Worm (Caenorhabditis elegans) whole organism, early embryonic: ENCODE data around the gene gbas-1.

Experiments used
- aly-1 ChIP-seq: sonication (generic microtip); optimal IDR thresholded peaks from 2 replicates; lab custom pipeline; 2016; ENCODE audit warnings: missing genetic modification characterization, missing compliant biosample characterization
- ama-1 ChIP-seq: fragments of 150-350 bp; optimal IDR thresholded peaks from 2 replicates; lab custom pipeline; 2014
- ceh-36 ChIP-seq: sonication (generic microtip); optimal IDR thresholded peaks from 2 replicates; lab custom pipeline; 2016; ENCODE audit warnings: missing genetic modification characterization, inconsistent platforms, missing compliant biosample characterization
- ets-7 ChIP-seq: sonication (generic microtip); optimal IDR thresholded peaks from 2 replicates; lab custom pipeline; 2016; ENCODE audit warnings: missing genotype, missing genetic modification characterization, missing compliant biosample characterization
- flt-1 ChIP-seq: fragments of 200-800 bp; sonication (Bioruptor generic); IDR thresholded peaks from 2 replicates; pipeline ENCODE4 v1.3.6; 2022; ENCODE audit warnings: missing genetic modification characterization, missing compliant biosample characterization
- hmbx-1 ChIP-seq: sonication (generic microtip); optimal IDR thresholded peaks from 2 replicates; lab custom pipeline; 2016; ENCODE audit warnings: mild to moderate bottlenecking, missing genetic modification characterization, missing compliant biosample characterization
- hnd-1 ChIP-seq: sonication (generic microtip); optimal IDR thresholded peaks from 2 replicates; lab custom pipeline; 2016; ENCODE audit warnings: missing genetic modification characterization, missing compliant biosample characterization
- pes-1 ChIP-seq: fragments of 200-800 bp; sonication (Bioruptor generic); IDR thresholded peaks from 2 replicates; pipeline ENCODE4 v1.3.6; 2022; ENCODE audit warnings: missing genetic modification reagents, missing genetic modification characterization, missing compliant biosample characterization
- scrt-1 ChIP-seq: fragments of 200-800 bp; sonication (Bioruptor generic); IDR thresholded peaks from 2 replicates; pipeline ENCODE4 v1.3.6; 2022; ENCODE audit warnings: missing genetic modification characterization, missing compliant biosample characterization
- sea-1 ChIP-seq: fragments of 200-800 bp; sonication (Bioruptor generic); conservative IDR thresholded peaks from 2 replicates; pipeline ENCODE4 v1.3.6; 2022; ENCODE audit warnings: missing genetic modification characterization, missing compliant biosample characterization
- tbx-11 ChIP-seq: fragments of 200-800 bp; sonication (Bioruptor generic); IDR thresholded peaks from 2 replicates; pipeline ENCODE4 v1.3.6; 2022; ENCODE audit warnings: missing genetic modification characterization, missing compliant biosample characterization
- tbx-37 ChIP-seq: fragments of 200-800 bp; sonication (Bioruptor generic); conservative IDR thresholded peaks from 2 replicates; pipeline ENCODE4 v1.3.6; 2022; ENCODE audit warnings: missing genetic modification reagents, missing genetic modification characterization, missing compliant biosample characterization
- tra-4 ChIP-seq: sonication (generic microtip); optimal IDR thresholded peaks from 2 replicates; lab custom pipeline; 2017; ENCODE audit warnings: missing genetic modification characterization, missing compliant biosample characterization

DNA sequence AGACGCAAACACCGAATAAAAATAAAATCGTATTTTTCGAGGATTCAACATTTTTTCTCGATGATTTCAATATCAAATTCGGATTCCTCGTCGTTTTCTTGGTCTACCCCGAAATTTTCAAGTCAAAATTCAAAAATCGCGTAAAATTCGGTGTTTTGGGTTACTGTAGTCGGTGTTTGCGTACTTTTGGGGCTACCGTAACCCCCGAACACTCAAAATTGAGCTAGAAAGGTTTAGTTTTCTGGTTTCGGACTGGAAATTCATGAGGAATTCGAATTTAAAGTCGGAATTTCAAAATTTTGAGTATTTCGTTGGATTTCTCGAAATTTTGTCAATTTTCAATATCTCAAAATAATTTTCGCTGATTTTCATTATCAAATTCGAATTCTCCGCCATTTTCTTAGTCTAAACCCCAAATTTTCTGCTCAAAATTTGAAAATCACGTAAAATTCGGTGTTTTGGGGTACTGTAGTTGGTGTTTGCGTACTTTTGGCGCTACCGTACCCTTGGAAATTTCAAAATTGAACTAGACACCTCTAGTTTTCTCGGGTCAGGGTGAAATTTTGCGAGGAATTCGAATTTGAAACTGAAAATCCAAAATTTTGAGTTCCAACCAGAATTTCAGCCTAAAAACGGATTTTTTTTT is 48.6 kb upstream of the gbas-1 start:
- TF ChIP-seq flt-1 (GFP tag; lab: Robert Waterston, UW) (no peak), ama-1 (no peak), sea-1 (no peak), scrt-1 (GFP tag; lab: Robert Waterston, UW) (no peak), tbx-37 (no peak), hmbx-1 (tag; lab: Kevin White, UChicago) (no peak), tbx-11 (no peak), ceh-36 (tag; lab: Kevin White, UChicago) (no peak), ets-7 (tag; lab: Kevin White, UChicago) (no peak), aly-1 (no peak), pes-1 (GFP tag; lab: Robert Waterston, UW) (no peak), hnd-1 (tag; lab: Kevin White, UChicago) (no peak), tra-4 (tag; lab: Kevin White, UChicago) (no peak)
